Worm (Caenorhabditis elegans): Measurements from ENCODE around the gene srg-22.

- TF ChIP-seq attf-5 (GFP tag; optimal IDR thresholded peaks at IDR 0.05) (no peak), hlh-12 (tag; optimal IDR thresholded peaks at IDR 0.05) (no peak), sdz-38 (tag; optimal IDR thresholded peaks at IDR 0.05) (no peak), ceh-91 (GFP tag; IDR thresholded peaks at IDR 0.05) (no peak), F57A8.1 (GFP tag; optimal IDR thresholded peaks at IDR 0.05) (no peak), ztf-18 (tag; optimal IDR thresholded peaks at IDR 0.05) (no peak), dox-1 (GFP tag; IDR thresholded peaks at IDR 0.05) (no peak), mel-28 (tag; optimal IDR thresholded peaks at IDR 0.05; ENCODE audit: borderline replicate concordance) (no peak), B0019.2 (GFP tag; conservative IDR thresholded peaks at IDR 0.05) (no peak), pha-4 (tag; optimal IDR thresholded peaks at IDR 0.05) (no peak), lin-35 (GFP tag; optimal IDR thresholded peaks at IDR 0.05) (no peak), attf-3 (GFP tag; conservative IDR thresholded peaks at IDR 0.05) (no peak), repo-1 (tag; optimal IDR thresholded peaks at IDR 0.05) (no peak), F10E7.11 (tag; optimal IDR thresholded peaks at IDR 0.05) (no peak)
These were observed 47.4 kb downstream of the srg-22 start, which contains the start of gene sri-30 for ce11 chrII:3045875-3046274.
